Fruit fly (Drosophila melanogaster) S2 (cell line): ENCODE measurements around the gene CG42238.

Source experiments
- CG8478 ChIP-seq: fragments of >200 bp; optimal IDR thresholded peaks from 2 replicates; lab custom pipeline; 2018
- CTCF ChIP-seq, 2 experiments: fragments of >200 bp; optimal IDR thresholded peaks; 2 replicates each; lab custom pipeline; 2018

DNA sequence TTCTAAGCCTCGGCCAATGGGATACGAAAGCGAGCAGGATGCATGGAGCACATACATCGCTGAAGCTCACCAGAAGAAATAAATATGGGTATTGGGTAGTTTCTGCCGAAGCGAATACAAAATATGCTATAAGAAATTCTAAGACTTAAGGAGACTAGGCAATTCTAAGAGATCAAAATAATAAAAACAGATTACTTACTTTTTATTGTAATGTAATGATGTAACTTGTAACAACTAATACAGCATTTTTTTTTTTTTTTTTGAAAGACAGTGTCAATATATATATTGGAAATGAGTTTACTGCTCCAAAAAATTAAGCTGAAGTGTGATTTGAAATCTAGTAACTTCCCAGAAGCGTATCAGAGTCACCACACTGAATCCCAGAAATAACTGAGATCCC, 43.4 kb downstream of the CG42238 start:
- TF ChIP-seq CTCF (optimal IDR thresholded peaks at IDR 0.05; lab: Kevin White, UChicago) = no peak
- TF ChIP-seq CG8478 (lab: Kevin White, UChicago) = no peak
